Worm (Caenorhabditis elegans): ENCODE data around the gene C37C3.10.

DNA sequence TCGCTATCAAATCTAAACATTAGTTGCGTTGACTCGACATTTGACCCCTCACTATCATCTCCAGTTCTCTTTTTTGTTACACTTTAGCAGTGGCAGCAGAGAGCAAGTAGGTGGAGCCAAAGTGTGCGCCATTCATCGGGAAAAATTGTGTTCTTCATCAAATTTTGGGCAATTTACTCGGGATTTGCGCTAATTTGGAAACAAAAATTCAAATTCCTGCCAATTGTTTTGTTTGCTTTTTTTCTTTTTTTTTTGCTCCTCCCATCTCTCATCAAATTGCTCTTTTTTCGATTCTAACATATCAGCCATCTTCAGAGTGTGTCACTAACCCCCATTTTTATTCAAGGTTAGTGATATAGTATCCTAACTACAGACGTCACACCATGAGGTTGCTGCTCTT is 36.0 kb downstream of the C37C3.10 start, which contains the start of gene mig-6:
- no peak for TF ChIP-seq cog-1 (tag; optimal IDR thresholded peaks at IDR 0.05)
- no peak for TF ChIP-seq flt-1 (GFP tag; IDR thresholded peaks at IDR 0.05)
- no peak for TF ChIP-seq T22C8.4 (GFP tag; IDR thresholded peaks at IDR 0.05)
- no peak for TF ChIP-seq tab-1 (GFP tag; IDR thresholded peaks at IDR 0.05)
- TF ChIP-seq ztf-29 (GFP tag; IDR thresholded peaks at IDR 0.05) = no peak
- no peak for TF ChIP-seq ztf-23 (GFP tag; IDR thresholded peaks at IDR 0.05)
- no peak for TF ChIP-seq klf-2 (GFP tag; conservative IDR thresholded peaks at IDR 0.05)
- no peak for TF ChIP-seq ref-1 (GFP tag; conservative IDR thresholded peaks at IDR 0.05)
- TF ChIP-seq med-1 (GFP tag; optimal IDR thresholded peaks at IDR 0.05; ENCODE audit: insufficient read depth) = no peak
